Worm (Caenorhabditis elegans) whole organism, midembryonic: ENCODE measurements around the gene hlh-4.

Experiments
- T22C8.4 ChIP-seq: fragments of 200-800 bp; sonication (Bioruptor generic); IDR thresholded peaks from 2 replicates; pipeline ENCODE4 v1.3.6; 2022; ENCODE audit warnings: missing genetic modification characterization, missing compliant biosample characterization
- cog-1 ChIP-seq: sonication (generic microtip); optimal IDR thresholded peaks from 2 replicates; lab custom pipeline; 2016; ENCODE audit warnings: missing genetic modification characterization, missing compliant biosample characterization
- flt-1 ChIP-seq: fragments of 200-800 bp; sonication (Bioruptor generic); IDR thresholded peaks from 2 replicates; pipeline ENCODE4 v1.3.6; 2022; ENCODE audit warnings: missing genetic modification characterization, missing compliant biosample characterization
- klf-2 ChIP-seq: fragments of 200-800 bp; sonication (Bioruptor generic); conservative IDR thresholded peaks from 2 replicates; pipeline ENCODE4 v1.3.6; 2022; ENCODE audit warnings: missing genetic modification reagents, missing genetic modification characterization, missing compliant biosample characterization
- med-1 ChIP-seq: sonication (generic microtip); optimal IDR thresholded peaks from 2 replicates; lab custom pipeline; 2017; ENCODE audit warnings: missing genetic modification characterization, mild to moderate bottlenecking, missing compliant biosample characterization, antibody characterized with exemption, missing genetic modification reagents; ENCODE audit not compliant: insufficient read depth
- ref-1 ChIP-seq: fragments of 200-800 bp; sonication (Bioruptor generic); conservative IDR thresholded peaks from 2 replicates; pipeline ENCODE4 v1.3.6; 2022; ENCODE audit warnings: missing genetic modification reagents, missing genetic modification characterization, missing compliant biosample characterization
- tab-1 ChIP-seq: fragments of 200-800 bp; sonication (Bioruptor generic); IDR thresholded peaks from 2 replicates; pipeline ENCODE4 v1.3.6; 2022; ENCODE audit warnings: missing genetic modification characterization, missing compliant biosample characterization
- ztf-23 ChIP-seq: fragments of 200-800 bp; sonication (Bioruptor generic); IDR thresholded peaks from 2 replicates; pipeline ENCODE4 v1.3.6; 2022; ENCODE audit warnings: missing genetic modification reagents, missing genetic modification characterization, missing compliant biosample characterization
- ztf-29 ChIP-seq: fragments of 200-800 bp; sonication (Bioruptor generic); IDR thresholded peaks from 2 replicates; pipeline ENCODE4 v1.3.6; 2022; ENCODE audit warnings: missing genetic modification reagents, missing genetic modification characterization, missing compliant biosample characterization

The hlh-4 gene

ce11 chrIII:9775916-9776315, 37.1 kb upstream of the hlh-4 start:
- TF ChIP-seq ztf-23 (GFP tag; lab: Robert Waterston, UW) (no peak), ref-1 (GFP tag; lab: Robert Waterston, UW) (no peak), T22C8.4 (GFP tag; lab: Robert Waterston, UW) (no peak), klf-2 (no peak), tab-1 (no peak), ztf-29 (GFP tag; lab: Robert Waterston, UW) (no peak), cog-1 (no peak), med-1 (GFP tag; lab: Kevin White, UChicago) (no peak), flt-1 (no peak)

- TF ChIP-seq ztf-23 (GFP tag; lab: Robert Waterston, UW), result no peak
- no peak for TF ChIP-seq ztf-29 (GFP tag; lab: Robert Waterston, UW)
- TF ChIP-seq T22C8.4 (GFP tag; lab: Robert Waterston, UW), result no peak
- TF ChIP-seq flt-1, result no peak
Measured at ce11 chrIII:9772394-9772793, 33.5 kb upstream of the hlh-4 start.

- TF ChIP-seq tab-1, result no peak
- no peak for TF ChIP-seq cog-1
- TF ChIP-seq ztf-29 (GFP tag; lab: Robert Waterston, UW), result no peak
- no peak for TF ChIP-seq ref-1 (GFP tag; lab: Robert Waterston, UW)
- no peak for TF ChIP-seq T22C8.4 (GFP tag; lab: Robert Waterston, UW)
- TF ChIP-seq ztf-23 (GFP tag; lab: Robert Waterston, UW), result no peak
- TF ChIP-seq klf-2, result no peak
- no peak for TF ChIP-seq flt-1
Measured at ce11 chrIII:9770590-9770989, 31.7 kb upstream of the hlh-4 start.

ce11 chrIII:9768023-9768422, 29.2 kb upstream of the hlh-4 start:
- TF ChIP-seq med-1 (GFP tag; lab: Kevin White, UChicago), result no peak
- TF ChIP-seq flt-1, result 0 out of 2 replicates have a peak, but pooled peaks have one; percentile 50

ce11 chrIII:9767095-9767494, 28.2 kb upstream of the hlh-4 start:
- TF ChIP-seq flt-1 (0 out of 2 replicates have a peak, but pooled peaks have one; percentile 59), ztf-23 (GFP tag; lab: Robert Waterston, UW) (no peak), ztf-29 (GFP tag; lab: Robert Waterston, UW) (no peak), med-1 (GFP tag; lab: Kevin White, UChicago) (no peak), cog-1 (no peak)

ce11 chrIII:9766175-9766574, 27.3 kb upstream of the hlh-4 start, which contains the start of gene cbp-1:
Gene cbp-1, plus strand, starts transcription at chrIII:9766509.
- TF ChIP-seq ztf-23 (GFP tag; lab: Robert Waterston, UW) (peak; percentile 16; the same call in 1 of the 2 replicates), med-1 (GFP tag; lab: Kevin White, UChicago) (no peak), T22C8.4 (GFP tag; lab: Robert Waterston, UW) (peak; percentile 88), ref-1 (GFP tag; lab: Robert Waterston, UW) (no peak)

- TF ChIP-seq cog-1 (peak; percentile 97), med-1 (GFP tag; lab: Kevin White, UChicago) (no peak), ztf-29 (GFP tag; lab: Robert Waterston, UW) (peak; percentile 64), T22C8.4 (GFP tag; lab: Robert Waterston, UW) (peak; percentile 28), klf-2 (peak; percentile 56; the same call in 1 of the 2 replicates), tab-1 (peak; percentile 77), ref-1 (GFP tag; lab: Robert Waterston, UW) (peak; percentile 60; the same call in 1 of the 2 replicates), flt-1 (peak; percentile 96), ztf-23 (GFP tag; lab: Robert Waterston, UW) (peak; percentile 83)
Measured at ce11 chrIII:9765465-9765900, 26.6 kb upstream of the hlh-4 start.

ce11 chrIII:9764718-9765117, 25.9 kb upstream of the hlh-4 start:
- TF ChIP-seq ztf-23 (GFP tag; lab: Robert Waterston, UW) (no peak), flt-1 (no peak; the same call in 1 of the 2 replicates), tab-1 (0 out of 2 replicates have a peak, but pooled peaks have one; percentile 59)

- no peak for TF ChIP-seq ref-1 (GFP tag; lab: Robert Waterston, UW)
- TF ChIP-seq tab-1, result no peak
- no peak for TF ChIP-seq ztf-23 (GFP tag; lab: Robert Waterston, UW)
- TF ChIP-seq cog-1, result no peak
- TF ChIP-seq med-1 (GFP tag; lab: Kevin White, UChicago), result no peak
- no peak for TF ChIP-seq ztf-29 (GFP tag; lab: Robert Waterston, UW)
- no peak for TF ChIP-seq T22C8.4 (GFP tag; lab: Robert Waterston, UW)
- no peak for TF ChIP-seq flt-1
Measured at ce11 chrIII:9762093-9762748, 23.4 kb upstream of the hlh-4 start, which contains the start of gene gcc-2. Gene gcc-2, minus strand, starts transcription at chrIII:9762143.

- TF ChIP-seq tab-1, result no peak
- TF ChIP-seq flt-1, result no peak
- TF ChIP-seq ref-1 (GFP tag; lab: Robert Waterston, UW), result no peak
- TF ChIP-seq ztf-23 (GFP tag; lab: Robert Waterston, UW), result no peak
- TF ChIP-seq med-1 (GFP tag; lab: Kevin White, UChicago), result no peak
- TF ChIP-seq cog-1, result no peak
- no peak for TF ChIP-seq T22C8.4 (GFP tag; lab: Robert Waterston, UW)
- no peak for TF ChIP-seq klf-2
- no peak for TF ChIP-seq ztf-29 (GFP tag; lab: Robert Waterston, UW)
Measured at ce11 chrIII:9760184-9760583, 21.3 kb upstream of the hlh-4 start.
